Fruit fly (Drosophila melanogaster) whole organism, embryonic: Measurements from ENCODE around the gene CG7191.

Source experiments
- CG11695 ChIP-seq: fragments of 200-800 bp; sonication (Bioruptor generic); IDR thresholded peaks from 3 replicates; pipeline ENCODE4 v1.3.6; 2022; ENCODE audit warnings: missing biosample characterization, missing genetic modification characterization
- CG13123 ChIP-seq: fragments of 200-800 bp; sonication (Bioruptor generic); optimal IDR thresholded peaks from 2 replicates; lab custom pipeline; 2016; ENCODE audit warnings: missing biosample characterization, missing genetic modification characterization
- CG13287 ChIP-seq: fragments of 200-800 bp; sonication (Bioruptor generic); IDR thresholded peaks from 2 replicates; pipeline ENCODE4 v1.3.6; 2022; ENCODE audit warnings: missing biosample characterization, missing genetic modification characterization; ENCODE audit not compliant: partially characterized antibody
- CG13624 ChIP-seq: fragments of 200-800 bp; sonication (Bioruptor generic); optimal IDR thresholded peaks from 2 replicates; lab custom pipeline; 2016; ENCODE audit warnings: missing biosample characterization, missing genetic modification characterization
- CG14710 ChIP-seq: fragments of 200-800 bp; sonication (Bioruptor generic); optimal IDR thresholded peaks from 3 replicates; lab custom pipeline; 2019; ENCODE audit warnings: missing biosample characterization, mild to moderate bottlenecking, missing genetic modification characterization, moderate library complexity
- CG15011 ChIP-seq: fragments of 200-800 bp; sonication (Bioruptor generic); optimal IDR thresholded peaks from 3 replicates; lab custom pipeline; 2018; ENCODE audit warnings: missing biosample characterization, mild to moderate bottlenecking, missing genetic modification characterization
- CG1529 ChIP-seq: fragments of 200-800 bp; sonication (Bioruptor generic); optimal IDR thresholded peaks from 3 replicates; lab custom pipeline; 2018; ENCODE audit warnings: missing biosample characterization, missing genetic modification characterization
- CG16779 ChIP-seq: fragments of 200-800 bp; sonication (Bioruptor generic); IDR thresholded peaks from 2 replicates; pipeline ENCODE4 v1.3.6; 2022; ENCODE audit warnings: missing biosample characterization, missing genetic modification characterization
- CG17186 ChIP-seq: fragments of 200-800 bp; sonication (Bioruptor generic); optimal IDR thresholded peaks from 3 replicates; lab custom pipeline; 2017; ENCODE audit warnings: missing biosample characterization, missing genetic modification reagents, missing genetic modification characterization
- CG18262 ChIP-seq: fragments of 200-800 bp; optimal IDR thresholded peaks from 3 replicates; lab custom pipeline; 2019; ENCODE audit warnings: missing biosample characterization, mild to moderate bottlenecking, missing genetic modification characterization, moderate library complexity
- CG31441 ChIP-seq: fragments of 200-800 bp; sonication (Bioruptor generic); IDR thresholded peaks from 2 replicates; pipeline ENCODE4 v1.3.6; 2022; ENCODE audit warnings: missing biosample characterization, missing genetic modification characterization
- CG4360 ChIP-seq: fragments of 200-800 bp; sonication (Bioruptor generic); IDR thresholded peaks from 2 replicates; pipeline ENCODE4 v1.3.6; 2022; ENCODE audit warnings: missing biosample characterization, missing genetic modification characterization
- CG4854 ChIP-seq: fragments of 200-800 bp; sonication (Bioruptor generic); optimal IDR thresholded peaks from 2 replicates; lab custom pipeline; 2016; ENCODE audit warnings: missing biosample characterization, missing genetic modification characterization, inconsistent platforms
- CG6683 ChIP-seq: fragments of 200-800 bp; sonication (Bioruptor generic); optimal IDR thresholded peaks from 2 replicates; lab custom pipeline; 2017; ENCODE audit warnings: missing biosample characterization, mild to moderate bottlenecking, missing genetic modification characterization, missing genetic modification reagents
- CG7987 ChIP-seq: fragments of 200-800 bp; sonication (Bioruptor generic); optimal IDR thresholded peaks from 2 replicates; lab custom pipeline; 2018; ENCODE audit warnings: missing biosample characterization, mild to moderate bottlenecking, missing genetic modification characterization, moderate library complexity
- CG8924 ChIP-seq: fragments of 200-800 bp; optimal IDR thresholded peaks from 3 replicates; lab custom pipeline; 2019; ENCODE audit warnings: missing biosample characterization, mild to moderate bottlenecking, missing genetic modification characterization, moderate library complexity
- CG9437 ChIP-seq: fragments of 200-800 bp; sonication (Bioruptor generic); optimal IDR thresholded peaks from 2 replicates; lab custom pipeline; 2018; ENCODE audit warnings: missing biosample characterization, mild to moderate bottlenecking, missing genetic modification characterization
- CG9727 ChIP-seq: fragments of 200-800 bp; sonication (Bioruptor generic); optimal IDR thresholded peaks from 3 replicates; lab custom pipeline; 2017; ENCODE audit warnings: missing biosample characterization, mild to moderate bottlenecking, missing genetic modification characterization
- CrebB ChIP-seq: fragments of 200-800 bp; sonication (Bioruptor generic); optimal IDR thresholded peaks from 3 replicates; lab custom pipeline; 2018; ENCODE audit warnings: missing biosample characterization, mild to moderate bottlenecking, missing genetic modification characterization
- D19A ChIP-seq: fragments of 200-800 bp; optimal IDR thresholded peaks from 3 replicates; lab custom pipeline; 2019; ENCODE audit warnings: missing biosample characterization, mild to moderate bottlenecking, missing genetic modification characterization, moderate library complexity
- Deaf1 ChIP-seq: fragments of 200-800 bp; optimal IDR thresholded peaks from 3 replicates; lab custom pipeline; 2019; ENCODE audit warnings: missing biosample characterization, mild to moderate bottlenecking, missing genetic modification characterization, moderate library complexity
- Eip74EF ChIP-seq, 2 experiments: fragments of 200-800 bp in 1 of 2; fragments of >200 bp in 1 of 2; sonication (Bioruptor generic) in 1 of 2; optimal IDR thresholded peaks; 2 replicates each; lab custom pipeline; 2017 to 2019; ENCODE audit warnings: missing biosample characterization in 2 of 2, missing genetic modification characterization in 2 of 2, mild to moderate bottlenecking in 1 of 2, moderate library complexity in 1 of 2
- Ets97D ChIP-seq: fragments of 200-800 bp; sonication (Bioruptor generic); optimal IDR thresholded peaks from 3 replicates; lab custom pipeline; 2016; ENCODE audit warnings: missing biosample characterization, missing genetic modification characterization
- Fer3 ChIP-seq: fragments of 200-800 bp; sonication (Bioruptor generic); optimal IDR thresholded peaks from 2 replicates; lab custom pipeline; 2018; ENCODE audit warnings: missing biosample characterization, mild to moderate bottlenecking, missing genetic modification characterization, moderate library complexity
- HHEX ChIP-seq: fragments of 200-800 bp; sonication (Bioruptor generic); optimal IDR thresholded peaks from 3 replicates; lab custom pipeline; 2017; ENCODE audit warnings: missing biosample characterization, mild to moderate bottlenecking, missing genetic modification characterization, missing genetic modification reagents
- HLH3B ChIP-seq: fragments of 200-800 bp; sonication (Bioruptor generic); IDR thresholded peaks from 2 replicates; pipeline ENCODE4 v1.3.6; 2022; ENCODE audit warnings: missing biosample characterization, missing genetic modification characterization
- HLH4C ChIP-seq: fragments of 200-800 bp; sonication (Bioruptor generic); IDR thresholded peaks from 3 replicates; pipeline ENCODE4 v1.3.6; 2022; ENCODE audit warnings: missing biosample characterization, missing genetic modification characterization; ENCODE audit not compliant: partially characterized antibody
- Hmx ChIP-seq: fragments of 200-800 bp; sonication (Bioruptor generic); optimal IDR thresholded peaks from 2 replicates; lab custom pipeline; 2016; ENCODE audit warnings: missing biosample characterization, missing genetic modification characterization
- MBD-R2 ChIP-seq: fragments of 200-800 bp; sonication (Bioruptor generic); IDR thresholded peaks from 2 replicates; pipeline ENCODE4 v1.3.6; 2022; ENCODE audit warnings: missing biosample characterization, missing genetic modification characterization
- MESR4 ChIP-seq: fragments of 200-800 bp; sonication (Bioruptor generic); optimal IDR thresholded peaks from 2 replicates; lab custom pipeline; 2018; ENCODE audit warnings: missing biosample characterization, mild to moderate bottlenecking, missing genetic modification characterization, moderate library complexity
- MTF-1 ChIP-seq: fragments of 200-800 bp; sonication (Bioruptor generic); optimal IDR thresholded peaks from 2 replicates; lab custom pipeline; 2018; ENCODE audit warnings: missing biosample characterization, mild to moderate bottlenecking, missing genetic modification characterization, borderline replicate concordance
- Nf-YA ChIP-seq: fragments of 200-800 bp; sonication (Bioruptor generic); IDR thresholded peaks from 2 replicates; pipeline ENCODE4 v1.3.6; 2022; ENCODE audit warnings: missing biosample characterization, missing genetic modification characterization
- Pdp1 ChIP-seq, 2 experiments: fragments of 200-800 bp; sonication (Bioruptor generic); optimal IDR thresholded peaks; 3 replicates each; lab custom pipeline; 2016; ENCODE audit warnings: missing biosample characterization in 2 of 2, missing genetic modification characterization in 2 of 2, mild to moderate bottlenecking in 1 of 2, moderate library complexity in 1 of 2
- Sin3A ChIP-seq: fragments of >200 bp; optimal IDR thresholded peaks from 2 replicates; lab custom pipeline; 2018
- amos ChIP-seq: fragments of 200-800 bp; sonication (Bioruptor generic); IDR thresholded peaks from 2 replicates; pipeline ENCODE4 v1.3.6; 2022; ENCODE audit warnings: missing biosample characterization, missing genetic modification characterization; ENCODE audit not compliant: partially characterized antibody
- ato ChIP-seq: fragments of 200-800 bp; sonication (Bioruptor generic); IDR thresholded peaks from 2 replicates; pipeline ENCODE4 v1.3.6; 2022; ENCODE audit warnings: missing biosample characterization, missing genetic modification characterization; ENCODE audit not compliant: partially characterized antibody
- bigmax ChIP-seq: fragments of 200-800 bp; sonication (Bioruptor generic); optimal IDR thresholded peaks from 2 replicates; lab custom pipeline; 2018; ENCODE audit warnings: missing biosample characterization, mild to moderate bottlenecking, missing genetic modification characterization
- br ChIP-seq: fragments of >200 bp; optimal IDR thresholded peaks from 2 replicates; lab custom pipeline; 2017
- crc ChIP-seq: fragments of 200-800 bp; sonication (Bioruptor generic); optimal IDR thresholded peaks from 2 replicates; lab custom pipeline; 2016; ENCODE audit warnings: missing biosample characterization, missing genetic modification characterization
- da ChIP-seq: fragments of 200-800 bp; sonication (Bioruptor generic); optimal IDR thresholded peaks from 2 replicates; lab custom pipeline; 2016; ENCODE audit warnings: missing biosample characterization, missing genetic modification characterization
- dimm ChIP-seq: fragments of 200-800 bp; sonication (Bioruptor generic); IDR thresholded peaks from 2 replicates; pipeline ENCODE4 v1.3.6; 2022; ENCODE audit warnings: missing biosample characterization, missing genetic modification characterization
- grn ChIP-seq: fragments of 200-800 bp; sonication (Bioruptor generic); optimal IDR thresholded peaks from 3 replicates; lab custom pipeline; 2017; ENCODE audit warnings: missing biosample characterization, missing genetic modification characterization
- kni ChIP-seq: fragments of 200-800 bp; sonication (Bioruptor generic); optimal IDR thresholded peaks from 3 replicates; lab custom pipeline; 2017; ENCODE audit warnings: mild to moderate bottlenecking, missing biosample characterization, missing genetic modification reagents, missing genetic modification characterization
- lov ChIP-seq, 2 experiments: fragments of 200-800 bp in 1 of 2; fragments of >200 bp in 1 of 2; sonication (Bioruptor generic) in 1 of 2; IDR thresholded peaks in 1 of 2; optimal IDR thresholded peaks in 1 of 2; 2 replicates in 1 of 2; 3 replicates in 1 of 2; pipeline versions ENCODE4 v1.3.6 to Lab custom; 2017 to 2022; ENCODE audit warnings: missing biosample characterization in 1 of 2, missing genetic modification characterization in 1 of 2
- maf-S ChIP-seq: fragments of 200-800 bp; sonication (Bioruptor generic); optimal IDR thresholded peaks from 2 replicates; lab custom pipeline; 2016; ENCODE audit warnings: missing biosample characterization, missing genetic modification characterization
- nom ChIP-seq: fragments of 200-800 bp; sonication (Bioruptor generic); optimal IDR thresholded peaks from 2 replicates; lab custom pipeline; 2017; ENCODE audit warnings: missing biosample characterization, missing genetic modification characterization, mild to moderate bottlenecking, moderate library complexity, missing genetic modification reagents
- pb ChIP-seq: fragments of 200-800 bp; sonication (Bioruptor generic); optimal IDR thresholded peaks from 3 replicates; lab custom pipeline; 2016; ENCODE audit warnings: missing biosample characterization, missing genetic modification characterization
- sens ChIP-seq: fragments of 200-800 bp; sonication (Bioruptor generic); peaks from one replicate; lab custom pipeline; 2016; ENCODE audit warnings: missing biosample characterization, missing genetic modification characterization
- sisA ChIP-seq: fragments of 200-800 bp; sonication (Bioruptor generic); IDR thresholded peaks from 2 replicates; pipeline ENCODE4 v1.3.6; 2022; ENCODE audit warnings: missing biosample characterization, missing genetic modification characterization
- vvl ChIP-seq: fragments of 200-800 bp; sonication (Bioruptor generic); IDR thresholded peaks from 2 replicates; pipeline ENCODE4 v1.3.6; 2022; ENCODE audit warnings: missing biosample characterization, missing genetic modification characterization

The CG7191 gene

dm6 chr2L:7809699-7810088 lies 42.3 kb downstream of the CG7191 start (continued):
- TF ChIP-seq CG1529 (GFP tag; lab: Kevin White, UChicago) (no peak), CG9437 (GFP tag; lab: Kevin White, UChicago) (no peak), CG15011 (no peak), CG9727 (no peak), CG16779 (no peak), CG13123 (no peak), br (lab: Kevin White, UChicago) (no peak), kni (GFP tag; lab: Kevin White, UChicago) (peak; percentile 86), HLH3B (GFP tag; lab: Robert Waterston, UW) (no peak), pb (GFP tag; lab: Kevin White, UChicago) (no peak), Nf-YA (GFP tag; lab: Robert Waterston, UW) (no peak), crc (no peak), Pdp1 (GFP tag; optimal IDR thresholded peaks at IDR 0.05; lab: Kevin White, UChicago) (peak in 1 of 2 experiments; percentile 92), Sin3A (no peak), lov (optimal IDR thresholded peaks at IDR 0.05; lab: Kevin White, UChicago) (no peak), lov (GFP tag; IDR thresholded peaks at IDR 0.05; lab: Robert Waterston, UW) (no peak), CG4360 (no peak), CG6683 (GFP tag; lab: Kevin White, UChicago) (no peak), maf-S (GFP tag; lab: Kevin White, UChicago) (no peak), CG4854 (GFP tag; lab: Kevin White, UChicago) (no peak), CG13287 (GFP tag; lab: Robert Waterston, UW) (peak; percentile 58; the same call in 1 of the 2 replicates)
- TF ChIP-seq, all 482 proteins: peak for 106

- TF ChIP-seq bigmax (GFP tag; lab: Kevin White, UChicago) (no peak), CG11695 (GFP tag; lab: Robert Waterston, UW) (no peak), vvl (0 out of 2 replicates have a peak, but pooled peaks have one; percentile 7), sens (GFP tag; lab: Kevin White, UChicago) (peak; percentile 61), Eip74EF (GFP tag; optimal IDR thresholded peaks at IDR 0.05; lab: Kevin White, UChicago) (peak in 1 of 2 experiments; percentile 10), nom (GFP tag; lab: Kevin White, UChicago) (peak; percentile 4), CG8924 (peak; percentile 16), CG13624 (GFP tag; lab: Kevin White, UChicago) (peak; percentile 3), CG18262 (tag; lab: Kevin White, UChicago) (no peak), grn (GFP tag; lab: Kevin White, UChicago) (no peak), D19A (tag; lab: Kevin White, UChicago) (peak; percentile 14), dimm (GFP tag; lab: Robert Waterston, UW) (no peak), Fer3 (tag; lab: Kevin White, UChicago) (no peak), CG14710 (tag; lab: Kevin White, UChicago) (peak; percentile 52), Ets97D (GFP tag; lab: Kevin White, UChicago) (no peak), MTF-1 (GFP tag; lab: Kevin White, UChicago) (peak; percentile 20), Pdp1 (GFP tag; optimal IDR thresholded peaks at IDR 0.05; lab: Kevin White, UChicago) (no peak), Deaf1 (tag; lab: Kevin White, UChicago) (peak; percentile 19), HLH4C (GFP tag; lab: Robert Waterston, UW) (peak; percentile 44; the same call in 1 of the 3 replicates), sisA (GFP tag; lab: Robert Waterston, UW) (no peak), CG31441 (GFP tag; lab: Robert Waterston, UW) (peak; percentile 29; the same call in 1 of the 2 replicates), Hmx (GFP tag; lab: Kevin White, UChicago) (no peak), ato (peak; percentile 44; the same call in 1 of the 2 replicates), da (no peak), HHEX (GFP tag; lab: Kevin White, UChicago) (no peak), CG17186 (GFP tag; lab: Kevin White, UChicago) (peak; percentile 18), MBD-R2 (GFP tag; lab: Robert Waterston, UW) (peak; percentile 7; the same call in 1 of the 2 replicates), amos (GFP tag; lab: Robert Waterston, UW) (peak; percentile 74; the same call in 1 of the 2 replicates), CG7987 (peak; percentile 46), CrebB (tag; lab: Kevin White, UChicago) (peak; percentile 23), MESR4 (GFP tag; lab: Kevin White, UChicago) (peak; percentile 49)
Measured at dm6 chr2L:7810519-7810918, 43.1 kb downstream of the CG7191 start, which contains the start of gene Cdc14. Gene Cdc14, minus strand, starts transcription at chr2L:7810703.
